Worm (Caenorhabditis elegans): ENCODE results near the gene C05E4.12.

C05E4.12 gene

ce11 chrV:773256-773655 is 11.5 kb upstream of the C05E4.12 start, which contains the start of gene sti-1 (continued):
- peak; percentile 39 to 85 (median 72) for TF ChIP-seq lin-35 (GFP tag; optimal IDR thresholded peaks at IDR 0.05)
- TF ChIP-seq nfya-2 (GFP tag; IDR thresholded peaks at IDR 0.05) = no peak
- TF ChIP-seq dpff-1 (tag; optimal IDR thresholded peaks at IDR 0.05) = no peak
- TF ChIP-seq ztf-26 (tag; optimal IDR thresholded peaks at IDR 0.05) = peak; percentile 10
- TF ChIP-seq hmg-1.2 (GFP tag; IDR thresholded peaks at IDR 0.05) = peak; percentile 99
- peak; percentile 47 for TF ChIP-seq ceh-27 (GFP tag; optimal IDR thresholded peaks at IDR 0.05)
- TF ChIP-seq aptf-2 (GFP tag; conservative IDR thresholded peaks at IDR 0.05) = no peak
- peak; percentile 55 for TF ChIP-seq tbp1 (GFP tag; optimal IDR thresholded peaks at IDR 0.05)
- peak; percentile 63 for TF ChIP-seq K12H6.12 (tag; optimal IDR thresholded peaks at IDR 0.05)
- no peak for TF ChIP-seq lir-1 (GFP tag; conservative IDR thresholded peaks at IDR 0.05)
- no peak for TF ChIP-seq tbx-9 (tag; optimal IDR thresholded peaks at IDR 0.05; ENCODE audit: borderline replicate concordance)
- TF ChIP-seq madf-8 (GFP tag; conservative IDR thresholded peaks at IDR 0.05) = peak; percentile 34
- no peak for TF ChIP-seq bed-1 (GFP tag; IDR thresholded peaks at IDR 0.05)
- no peak for TF ChIP-seq nfya-1 (tag; optimal IDR thresholded peaks at IDR 0.05; ENCODE audit: borderline replicate concordance, insufficient read depth)
- TF ChIP-seq ccch-3 (GFP tag; optimal IDR thresholded peaks at IDR 0.05) = no peak
- TF ChIP-seq zim-3 (tag; optimal IDR thresholded peaks at IDR 0.05) = no peak
- peak; percentile 78 for TF ChIP-seq lin-40 (tag; optimal IDR thresholded peaks at IDR 0.05)
- TF ChIP-seq ama-1 (optimal IDR thresholded peaks at IDR 0.05) = no peak
- no peak for TF ChIP-seq ama-1 (GFP tag; optimal IDR thresholded peaks at IDR 0.05)
- TF ChIP-seq F33H1.4 (GFP tag; IDR thresholded peaks at IDR 0.05) = peak; percentile 28; the same call in 1 of the 2 replicates
- peak; percentile 67 for TF ChIP-seq B0336.3 (GFP tag; IDR thresholded peaks at IDR 0.05)
- no peak for TF ChIP-seq snpc-4 (GFP tag; optimal IDR thresholded peaks at IDR 0.05)
- peak in 3 of 4 experiments; percentile 23 to 65 (median 61) for TF ChIP-seq snpc-4 (tag; optimal IDR thresholded peaks at IDR 0.05)
- peak; percentile 98 for TF ChIP-seq mcd-1 (GFP tag; IDR thresholded peaks at IDR 0.05)
- no peak for TF ChIP-seq Y53G8AR.9 (GFP tag; conservative IDR thresholded peaks at IDR 0.05)
- peak; percentile 56 for TF ChIP-seq tlf-1 (GFP tag; optimal IDR thresholded peaks at IDR 0.05)
- no peak for TF ChIP-seq atf-7 (tag; optimal IDR thresholded peaks at IDR 0.05)
- no peak for TF ChIP-seq B0035.1 (tag; optimal IDR thresholded peaks at IDR 0.05)
- no peak for TF ChIP-seq chd-7 (tag; optimal IDR thresholded peaks at IDR 0.05)
- peak; percentile 64; the same call in 1 of the 2 replicates for TF ChIP-seq rcor-1 (GFP tag; IDR thresholded peaks at IDR 0.05)
- TF ChIP-seq bed-2 (GFP tag; IDR thresholded peaks at IDR 0.05) = no peak
- peak; percentile 92 for TF ChIP-seq efl-1 (GFP tag; optimal IDR thresholded peaks at IDR 0.05)
- TF ChIP-seq D2030.7 (GFP tag; IDR thresholded peaks at IDR 0.05) = peak; percentile 85
- peak; percentile 24 for TF ChIP-seq him-1 (tag; optimal IDR thresholded peaks at IDR 0.05)
- TF ChIP-seq cebp-1 (GFP tag; IDR thresholded peaks at IDR 0.05) = no peak
- TF ChIP-seq cebp-1 (tag; optimal IDR thresholded peaks at IDR 0.05) = peak; percentile 59
- peak; percentile 67; the same call in 1 of the 2 replicates for TF ChIP-seq ekl-4 (GFP tag; IDR thresholded peaks at IDR 0.05)
- peak; percentile 30 for TF ChIP-seq F23B12.7 (tag; optimal IDR thresholded peaks at IDR 0.05; ENCODE audit: insufficient read depth)
- peak; percentile 66 for TF ChIP-seq dox-1 (GFP tag; IDR thresholded peaks at IDR 0.05)
- TF ChIP-seq madf-3 (GFP tag; IDR thresholded peaks at IDR 0.05) = peak; percentile 70; the same call in 1 of the 2 replicates
- TF ChIP-seq hsf-1 (GFP tag; IDR thresholded peaks at IDR 0.05) = peak; percentile 98
